Worm (Caenorhabditis elegans): ENCODE measurements around the gene zip-8.

zip-8 gene

ce11 chrIII:6478256-6479004, at the start of gene zip-8:
TSS of gene zip-8 (plus strand) at chrIII:6478955.
- TF ChIP-seq pros-1 (tag; optimal IDR thresholded peaks at IDR 0.05): no peak
- TF ChIP-seq pax-1 (tag; optimal IDR thresholded peaks at IDR 0.05): no peak
- TF ChIP-seq mec-3 (tag; optimal IDR thresholded peaks at IDR 0.05; ENCODE audit: borderline replicate concordance): no peak
- TF ChIP-seq pha-4 (tag; optimal IDR thresholded peaks at IDR 0.05): no peak
- TF ChIP-seq lin-11 (tag; optimal IDR thresholded peaks at IDR 0.05): no peak
- no peak for TF ChIP-seq elt-4 (tag; optimal IDR thresholded peaks at IDR 0.05)

ce11 chrIII:6430834-6431233, 47.9 kb upstream of the zip-8 start, which contains the start of gene popl-1:
TSS of gene popl-1 (minus strand) at chrIII:6430934.
- TF ChIP-seq F13H6.1 (tag; optimal IDR thresholded peaks at IDR 0.05): no peak
- TF ChIP-seq ceh-9 (tag; optimal IDR thresholded peaks at IDR 0.05): no peak
- TF ChIP-seq hlh-8 (tag; optimal IDR thresholded peaks at IDR 0.05): no peak
- no peak for TF ChIP-seq lim-6 (tag; optimal IDR thresholded peaks at IDR 0.05)
- TF ChIP-seq C38D4.7 (GFP tag; optimal IDR thresholded peaks at IDR 0.05): no peak
- TF ChIP-seq unc-55 (GFP tag; optimal IDR thresholded peaks at IDR 0.05): no peak
- no peak for TF ChIP-seq C08G9.2 (tag; optimal IDR thresholded peaks at IDR 0.05)
- no peak for TF ChIP-seq ceh-14 (tag; optimal IDR thresholded peaks at IDR 0.05)
- TF ChIP-seq dmd-4 (tag; optimal IDR thresholded peaks at IDR 0.05; ENCODE audit: borderline replicate concordance): no peak
- no peak for TF ChIP-seq hlh-15 (tag; optimal IDR thresholded peaks at IDR 0.05)
- no peak for TF ChIP-seq fkh-10 (GFP tag; optimal IDR thresholded peaks at IDR 0.05)
- no peak for TF ChIP-seq ama-1 (optimal IDR thresholded peaks at IDR 0.05)

ce11 chrIII:6431766-6432228, 47.0 kb upstream of the zip-8 start, which contains the start of the genes mrps-17 and txdc-9:
TSS of gene mrps-17 (minus strand) at chrIII:6431798.
TSS of gene txdc-9 (plus strand) at chrIII:6432178.
- TF ChIP-seq ceh-18 (tag; optimal IDR thresholded peaks at IDR 0.05) (no peak), unc-86 (tag; optimal IDR thresholded peaks at IDR 0.05) (peak; percentile 52), zip-5 (tag; optimal IDR thresholded peaks at IDR 0.05) (no peak), ref-2 (tag; optimal IDR thresholded peaks at IDR 0.05) (no peak), fkh-10 (GFP tag; optimal IDR thresholded peaks at IDR 0.05) (no peak), hlh-6 (tag; optimal IDR thresholded peaks at IDR 0.05) (no peak), gmeb-2 (tag; optimal IDR thresholded peaks at IDR 0.05) (no peak), ceh-19 (GFP tag; optimal IDR thresholded peaks at IDR 0.05) (no peak), ceh-30 (tag; optimal IDR thresholded peaks at IDR 0.05) (no peak), unc-3 (GFP tag; conservative IDR thresholded peaks at IDR 0.05) (no peak), unc-3 (tag; optimal IDR thresholded peaks at IDR 0.05) (no peak), T23F11.4 (GFP tag; optimal IDR thresholded peaks at IDR 0.05) (no peak), ceh-24 (tag; optimal IDR thresholded peaks at IDR 0.05) (no peak), dve-1 (tag; optimal IDR thresholded peaks at IDR 0.05) (no peak), F13H6.1 (tag; optimal IDR thresholded peaks at IDR 0.05) (no peak), sox-4 (tag; optimal IDR thresholded peaks at IDR 0.05) (no peak), ceh-48 (tag; optimal IDR thresholded peaks at IDR 0.05) (peak; percentile 47), sdc-2 (tag; optimal IDR thresholded peaks at IDR 0.05) (no peak), ceh-31 (tag; optimal IDR thresholded peaks at IDR 0.05) (peak; percentile 66), pha-2 (tag; optimal IDR thresholded peaks at IDR 0.05) (no peak), eyg-1 (tag; optimal IDR thresholded peaks at IDR 0.05) (no peak), npax-4 (tag; optimal IDR thresholded peaks at IDR 0.05) (no peak), K02D7.2 (tag; optimal IDR thresholded peaks at IDR 0.05) (no peak), mec-3 (tag; optimal IDR thresholded peaks at IDR 0.05; ENCODE audit: borderline replicate concordance) (no peak), ceh-34 (tag; optimal IDR thresholded peaks at IDR 0.05) (peak; percentile 31), pax-1 (tag; optimal IDR thresholded peaks at IDR 0.05) (no peak), ceh-2 (tag; optimal IDR thresholded peaks at IDR 0.05) (peak; percentile 21), lim-6 (tag; optimal IDR thresholded peaks at IDR 0.05) (no peak), lin-11 (tag; optimal IDR thresholded peaks at IDR 0.05) (no peak), nfya-1 (tag; optimal IDR thresholded peaks at IDR 0.05) (peak; percentile 65), sox-2 (GFP tag; IDR thresholded peaks at IDR 0.05) (no peak), che-1 (tag; optimal IDR thresholded peaks at IDR 0.05) (no peak), tbx-2 (tag; optimal IDR thresholded peaks at IDR 0.05) (peak; percentile 36), ahr-1 (tag; optimal IDR thresholded peaks at IDR 0.05) (no peak), ceh-45 (GFP tag; IDR thresholded peaks at IDR 0.05) (no peak), pqm-1 (tag; optimal IDR thresholded peaks at IDR 0.05) (no peak), fax-1 (tag; optimal IDR thresholded peaks at IDR 0.05) (no peak)

All from whole organism, late embryonic.